Fruit fly (Drosophila melanogaster) whole organism, larva: ENCODE results near the gene dsf.
A peak's percentile ranks its signal among the peaks of the same experiment; 100 is the strongest.

Experiments used
- noc ChIP-seq: fragments of 200-800 bp; sonication (Bioruptor generic); optimal IDR thresholded peaks from 3 replicates; lab custom pipeline; 2019; ENCODE audit warnings: missing biosample characterization, mild to moderate bottlenecking, missing genetic modification characterization, moderate library complexity

Gene dsf

DNA sequence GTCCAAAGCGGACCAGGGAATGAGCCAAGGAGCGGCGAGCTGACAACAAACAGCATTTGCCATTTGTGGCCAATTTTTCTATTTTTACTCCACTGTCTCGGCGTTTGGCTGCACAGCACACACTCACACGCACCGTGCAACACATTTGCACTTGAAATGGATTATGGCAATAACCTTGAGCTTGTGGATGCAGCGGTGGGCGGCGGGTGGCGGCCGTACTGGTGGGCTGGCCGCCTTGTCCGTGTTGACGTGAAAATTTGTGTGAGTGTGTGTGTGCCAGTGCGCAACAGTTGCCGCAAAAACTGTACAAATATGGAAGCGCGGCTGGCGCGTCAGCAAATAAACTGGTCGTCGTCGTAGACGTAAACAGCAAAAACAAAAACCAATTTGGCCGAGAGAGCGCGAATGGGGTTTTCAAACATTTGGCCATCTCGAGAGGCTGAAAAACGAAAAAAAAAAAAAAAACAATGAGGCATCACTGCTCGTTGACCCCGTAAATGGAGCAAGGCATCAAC is 49.3 kb downstream of the dsf start:
- TF ChIP-seq noc (tag; lab: Kevin White, UChicago), result no peak

DNA sequence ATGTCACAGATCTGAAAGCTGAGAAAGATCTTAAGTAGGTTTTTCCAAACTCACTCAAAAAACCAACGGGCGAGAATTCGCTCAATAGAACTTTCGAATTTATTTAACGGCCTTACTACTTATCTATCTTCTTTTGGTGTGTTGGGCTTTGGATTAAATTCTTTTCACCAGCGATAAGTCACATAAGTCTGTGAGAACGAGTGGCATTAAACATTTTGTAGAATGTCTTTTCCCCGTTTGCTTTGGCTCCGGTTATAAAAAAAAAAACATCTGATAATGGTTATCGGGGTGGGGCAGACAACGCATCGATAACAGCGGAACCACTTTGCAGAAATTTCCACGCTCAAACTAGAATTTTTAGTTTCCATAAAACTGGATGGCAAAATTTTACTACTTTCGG is 49.9 kb downstream of the dsf start:
- peak; percentile 19 for TF ChIP-seq noc (tag; lab: Kevin White, UChicago)

DNA sequence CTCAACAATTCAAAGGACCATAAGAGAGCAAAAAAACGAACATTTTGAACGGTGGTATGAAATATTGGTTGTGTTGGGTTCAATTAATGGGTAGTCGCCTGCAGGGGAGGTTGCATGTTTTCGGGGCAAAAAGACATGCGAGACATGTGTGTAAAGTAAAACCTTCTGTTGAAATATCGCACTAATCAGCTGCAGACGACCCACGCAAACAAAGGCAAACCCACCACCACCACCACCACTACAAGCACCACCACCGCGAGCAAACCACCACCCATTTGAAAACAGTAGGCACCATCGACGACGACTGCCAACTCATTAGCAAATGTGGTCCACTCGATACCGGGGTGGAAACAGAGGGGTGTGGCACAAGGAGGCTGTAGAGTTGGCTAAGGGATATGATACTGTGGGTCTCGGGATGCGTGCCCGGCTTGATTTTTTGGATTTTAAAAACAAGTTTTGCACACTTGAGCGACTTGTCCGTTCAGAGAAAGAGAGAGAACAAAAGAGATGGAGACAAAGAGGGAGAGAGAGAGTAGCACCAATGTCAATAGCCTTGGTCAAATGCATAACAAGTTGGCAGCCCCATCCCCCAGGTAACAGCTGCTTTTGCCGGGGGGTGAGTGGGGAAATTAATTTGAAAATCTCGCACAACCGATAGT is 51.5 kb downstream of the dsf start:
- TF ChIP-seq noc (tag; lab: Kevin White, UChicago), result peak; percentile 36

DNA sequence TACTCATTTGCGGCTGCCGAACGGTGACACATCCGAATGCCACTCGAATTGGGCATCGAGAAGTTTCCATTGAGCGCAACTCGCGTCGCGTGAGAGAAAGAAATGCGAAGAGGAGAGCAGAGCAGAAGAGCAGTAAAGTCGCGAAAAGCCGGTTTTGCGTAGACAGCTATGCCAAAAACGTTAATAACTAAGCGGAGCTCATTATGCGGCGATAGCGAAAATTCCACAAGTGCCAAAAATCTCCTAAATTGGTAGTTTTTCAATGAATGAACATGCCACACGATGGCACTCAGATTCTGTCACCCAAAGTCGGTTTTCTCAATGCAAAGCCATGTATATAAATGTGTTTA is 52.0 kb downstream of the dsf start:
- no peak for TF ChIP-seq noc (tag; lab: Kevin White, UChicago)

DNA sequence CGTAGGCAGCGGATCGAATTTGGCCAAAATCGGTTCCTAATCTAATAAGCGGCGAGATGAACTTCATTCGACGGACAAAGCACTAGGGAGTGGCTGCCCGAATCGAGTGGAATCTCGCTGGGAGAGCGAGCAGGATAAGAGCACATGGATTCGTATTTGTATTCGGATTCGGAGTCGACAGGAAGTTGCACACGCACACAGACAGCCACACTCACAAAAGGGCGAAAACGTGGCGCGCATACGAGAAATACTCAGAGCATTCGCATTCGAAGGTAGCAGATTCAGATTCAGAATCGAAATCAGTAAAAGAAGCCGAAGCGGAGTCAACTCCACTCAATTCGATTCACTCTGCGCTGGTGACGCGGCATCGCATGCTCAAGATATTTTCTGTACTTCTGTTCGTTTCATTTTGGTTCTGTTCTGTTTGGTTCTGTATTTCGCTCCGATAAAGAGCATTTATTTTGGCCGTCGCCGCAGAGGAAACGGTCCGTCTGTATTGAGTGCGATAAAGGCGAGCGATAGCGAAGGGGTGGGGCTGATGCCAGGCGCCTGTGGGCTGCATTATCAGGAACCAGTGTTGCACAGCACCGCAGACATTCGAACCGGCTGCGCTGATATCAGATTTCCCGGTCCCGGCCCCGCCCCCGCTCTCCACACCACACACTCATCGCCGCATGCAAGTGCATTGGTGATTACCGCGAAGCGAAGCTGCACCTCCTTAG is 52.8 kb downstream of the dsf start:
- no peak for TF ChIP-seq noc (tag; lab: Kevin White, UChicago)

DNA sequence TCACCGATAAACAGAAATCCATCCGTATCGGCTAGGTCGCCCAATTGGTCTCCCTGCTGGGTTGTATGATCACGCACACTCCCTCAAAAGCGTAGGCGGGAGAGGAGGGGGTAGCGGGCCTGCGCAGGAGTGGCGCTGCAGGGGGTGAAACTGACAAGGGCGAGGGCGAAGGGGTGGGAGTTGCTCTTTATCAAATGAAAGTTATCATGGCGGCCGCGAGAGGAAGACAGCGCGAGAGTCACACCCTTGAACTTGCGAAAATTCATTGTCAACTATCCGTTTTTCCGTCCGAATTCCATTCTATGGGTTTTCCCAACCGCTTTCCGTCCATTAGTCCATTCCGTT is 53.3 kb downstream of the dsf start:
- TF ChIP-seq noc (tag; lab: Kevin White, UChicago), result no peak

DNA sequence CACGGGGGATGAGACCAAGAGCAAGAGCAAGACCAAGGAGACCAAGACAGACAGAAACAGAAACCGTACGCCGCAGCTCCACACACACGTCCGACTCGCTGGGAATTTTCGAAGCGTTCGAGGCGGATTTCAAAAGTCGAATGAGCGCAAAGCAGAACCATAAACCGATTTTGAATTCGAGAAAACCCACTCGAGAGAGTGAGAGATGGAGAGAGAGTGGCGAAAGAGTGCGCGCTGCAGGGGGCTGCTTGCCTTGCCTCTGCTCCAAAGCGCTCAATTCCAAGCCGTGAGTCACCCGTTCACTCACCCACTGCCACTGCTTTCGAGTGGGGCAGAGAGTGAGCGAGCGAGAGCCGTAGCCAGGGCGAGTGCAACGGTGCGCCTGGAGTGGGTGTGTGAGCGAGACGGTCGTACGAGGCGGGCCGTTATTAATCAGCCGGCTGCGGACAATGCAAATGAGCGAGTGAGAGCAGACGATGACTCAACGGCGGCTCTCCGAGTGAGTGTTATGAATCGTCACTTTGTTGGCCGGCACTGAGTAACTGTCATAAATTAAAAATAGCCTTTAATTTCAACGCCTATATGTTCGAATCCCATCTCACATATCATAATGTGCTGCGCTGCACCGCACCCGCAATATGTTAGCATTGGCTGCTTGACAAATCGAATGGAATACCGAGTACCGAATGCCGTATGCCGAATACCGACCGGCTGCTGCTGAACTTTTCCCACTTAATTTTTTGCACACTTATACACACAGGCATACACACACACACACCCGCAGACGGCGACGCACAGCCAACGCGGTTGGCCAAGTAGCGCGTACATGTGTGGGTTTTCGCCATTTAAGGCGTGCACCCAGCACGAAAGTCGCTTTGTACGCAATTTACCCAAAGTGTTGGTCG is 54.5 kb downstream of the dsf start:
- TF ChIP-seq noc (tag; lab: Kevin White, UChicago), result peak; percentile 47

DNA sequence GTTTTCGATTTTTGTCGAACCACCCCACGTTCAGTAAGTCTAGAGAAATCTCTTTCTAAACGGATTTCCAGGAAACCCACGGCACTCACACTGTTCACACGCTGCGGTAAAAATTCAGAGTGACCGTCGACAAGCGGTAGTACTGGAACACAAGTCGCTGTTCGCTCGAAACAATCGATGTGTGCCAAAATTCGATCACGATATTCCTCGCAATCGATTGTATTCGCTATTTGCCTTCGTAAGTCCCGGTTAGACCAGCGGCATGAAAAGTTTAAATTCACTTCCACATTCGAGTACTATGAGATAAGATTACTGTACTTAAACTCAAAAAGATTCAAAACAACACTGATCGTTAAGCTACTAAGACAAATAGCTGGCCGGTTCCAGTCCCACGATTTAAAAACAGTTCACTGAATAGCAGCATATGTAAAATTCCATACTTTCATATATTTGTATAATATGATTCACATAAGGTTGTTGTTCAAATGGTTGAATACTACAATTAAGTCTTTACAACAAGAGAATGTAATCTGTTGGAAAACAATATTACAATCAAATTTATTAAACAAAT is 55.2 kb downstream of the dsf start, which contains the start of gene chic:
Gene chic, minus strand, starts transcription at position 157 of the 571 bp plus-strand sequence.
- TF ChIP-seq noc (tag; lab: Kevin White, UChicago), result peak; percentile 33

DNA sequence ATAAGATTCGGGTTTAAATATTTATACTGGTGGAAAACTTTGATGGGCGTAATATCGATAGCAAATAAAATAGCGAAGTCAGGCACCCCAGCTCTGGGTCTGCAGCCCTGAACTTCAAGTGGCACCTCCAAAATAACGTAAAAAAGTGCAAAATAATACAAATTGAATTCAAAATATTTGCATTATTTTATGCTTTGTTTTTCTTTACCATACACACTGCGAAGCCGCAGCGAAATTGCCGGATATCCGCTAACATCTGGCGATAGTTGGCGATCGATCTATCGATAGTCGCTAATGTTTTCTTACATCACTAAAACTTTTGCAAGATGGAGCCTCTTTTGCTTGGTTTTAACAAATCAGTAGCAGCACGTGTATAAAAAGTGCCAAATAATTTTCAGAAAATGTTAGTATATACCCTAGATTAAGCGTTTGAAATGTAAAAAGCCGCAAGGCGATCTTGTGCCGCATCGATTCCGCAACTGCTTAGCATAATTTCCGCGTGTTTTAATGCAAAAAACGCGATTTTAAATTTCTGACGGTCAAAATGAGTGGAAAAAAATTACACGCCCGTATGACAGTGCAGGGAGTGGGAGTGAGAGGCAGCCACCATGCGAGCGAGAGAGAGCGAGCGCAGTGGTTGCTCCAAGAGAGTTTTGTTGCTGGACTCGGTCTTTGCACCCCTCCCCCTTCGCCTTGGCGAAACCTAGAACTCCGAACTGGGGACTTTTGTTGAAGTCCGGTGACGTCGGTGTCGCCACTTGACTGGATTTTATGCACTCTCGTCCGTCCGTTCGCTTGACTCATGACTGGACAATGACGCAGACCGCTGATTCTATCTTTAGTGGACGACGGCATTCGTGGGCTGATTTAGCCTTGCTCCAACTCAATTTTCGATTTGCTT is 55.9 kb downstream of the dsf start, which contains the start of gene eIF4A:
Gene eIF4A, plus strand, starts transcription at position 332 of the 901 bp plus-strand sequence.
- no peak for TF ChIP-seq noc (tag; lab: Kevin White, UChicago)

DNA sequence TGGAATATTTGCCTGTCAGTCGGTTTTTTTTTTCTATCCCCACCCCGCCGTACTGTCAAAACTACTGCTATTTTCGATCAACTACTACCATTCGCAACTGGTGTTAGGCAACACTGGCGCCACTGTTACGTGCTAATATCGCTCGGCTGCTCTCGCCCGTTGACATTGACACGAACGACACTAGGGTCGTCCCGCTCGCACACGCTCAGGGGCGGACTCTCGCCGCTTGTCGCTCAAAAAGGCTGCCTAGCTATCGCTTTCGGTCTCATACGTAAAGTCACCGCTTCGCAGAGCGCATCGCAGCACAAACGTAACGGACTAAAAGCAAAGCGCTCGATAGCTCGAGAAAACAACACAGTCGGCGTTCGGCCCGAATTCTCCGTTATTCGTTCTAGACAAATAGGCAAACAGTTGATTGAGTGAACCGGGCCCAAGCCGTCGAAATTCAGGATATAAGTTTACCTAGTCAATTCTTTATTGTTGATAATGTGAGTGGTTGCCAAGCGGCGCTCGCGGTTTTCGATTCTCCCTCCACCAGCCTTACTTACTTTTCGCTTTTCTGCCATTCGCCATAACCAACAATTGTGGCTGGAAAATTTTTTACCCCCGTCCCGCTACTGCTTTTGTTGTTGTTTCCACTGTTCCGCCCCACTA is 56.7 kb downstream of the dsf start:
- TF ChIP-seq noc (tag; lab: Kevin White, UChicago), result peak; percentile 19

DNA sequence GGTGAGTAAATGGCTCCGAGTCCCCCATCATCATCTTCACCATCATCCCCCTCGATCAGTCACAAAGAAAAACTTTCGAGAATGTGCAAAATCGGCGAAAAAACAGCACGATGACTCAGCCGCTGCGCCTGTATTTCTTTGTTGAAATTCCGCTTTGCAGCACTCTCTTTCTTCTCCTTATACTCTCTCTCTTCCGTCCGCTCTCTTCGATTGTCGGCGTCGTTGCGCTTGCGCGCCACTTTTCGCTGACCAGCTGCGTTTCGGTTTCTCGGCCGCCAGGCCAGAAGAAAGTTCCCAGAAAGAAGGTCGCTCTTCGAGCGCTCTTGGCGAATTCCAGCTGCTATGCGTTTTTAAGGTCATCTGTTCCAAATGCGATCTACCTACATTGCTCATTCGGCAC is 57.5 kb downstream of the dsf start:
- TF ChIP-seq noc (tag; lab: Kevin White, UChicago), result no peak

DNA sequence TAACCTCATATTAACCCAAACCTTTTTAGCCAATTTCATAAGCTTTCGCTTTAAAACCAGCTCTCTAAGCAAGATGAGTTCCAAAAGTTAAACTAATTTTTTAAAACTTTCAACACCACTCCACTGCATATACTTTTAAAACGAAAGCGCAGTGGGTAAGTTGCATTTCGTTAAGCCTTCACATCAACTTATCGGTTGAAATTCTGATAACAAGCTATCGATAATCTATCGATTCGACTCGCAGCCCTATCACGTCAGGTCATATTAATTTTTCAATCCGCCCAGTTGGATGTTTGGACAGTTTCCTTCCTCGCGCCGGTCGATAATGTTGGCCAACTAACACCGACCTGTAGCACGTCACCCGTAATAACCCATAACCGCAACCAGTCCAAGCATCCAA is 60.4 kb downstream of the dsf start, which contains the start of gene ifc:
Gene ifc, plus strand, starts transcription at position 255 of the 400 bp plus-strand sequence.
- TF ChIP-seq noc (tag; lab: Kevin White, UChicago), result no peak

DNA sequence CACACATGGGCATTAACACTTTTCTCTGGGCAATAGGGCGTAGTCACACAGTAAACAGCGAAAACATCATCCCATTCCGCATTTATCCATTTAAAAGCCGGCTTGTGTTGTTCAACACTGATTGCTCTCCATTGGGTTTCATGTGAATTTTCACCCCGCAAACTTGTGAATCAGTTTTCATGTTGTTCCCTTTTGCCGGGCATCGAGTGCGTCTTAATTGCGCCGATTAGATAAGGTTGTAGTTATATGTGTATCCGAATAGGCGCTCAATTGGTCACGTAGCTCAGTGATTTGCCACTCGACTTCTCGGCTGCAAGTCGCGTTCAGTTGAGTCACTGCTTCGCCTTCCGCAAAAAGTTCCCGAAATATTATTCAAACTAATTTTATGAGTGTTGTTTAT is 61.2 kb downstream of the dsf start:
- TF ChIP-seq noc (tag; lab: Kevin White, UChicago), result no peak
